Worm (Caenorhabditis elegans): ENCODE measurements around the gene C11D2.3.

Gene C11D2.3

ce11 chrIV:6187160-6187559, 35.5 kb downstream of the C11D2.3 start:
- no peak for TF ChIP-seq rnt-1 (tag; optimal IDR thresholded peaks at IDR 0.05)
- TF ChIP-seq elt-4 (tag; optimal IDR thresholded peaks at IDR 0.05): no peak
- TF ChIP-seq che-1 (tag; optimal IDR thresholded peaks at IDR 0.05): no peak
- no peak for TF ChIP-seq nfya-1 (tag; optimal IDR thresholded peaks at IDR 0.05)
- no peak for TF ChIP-seq unc-3 (GFP tag; conservative IDR thresholded peaks at IDR 0.05)
- no peak for TF ChIP-seq unc-3 (tag; optimal IDR thresholded peaks at IDR 0.05)
- TF ChIP-seq unc-86 (tag; optimal IDR thresholded peaks at IDR 0.05): no peak
- no peak for TF ChIP-seq ref-2 (tag; optimal IDR thresholded peaks at IDR 0.05)
- no peak for TF ChIP-seq pag-3 (tag; optimal IDR thresholded peaks at IDR 0.05; ENCODE audit: borderline replicate concordance)
- no peak for TF ChIP-seq unc-55 (GFP tag; optimal IDR thresholded peaks at IDR 0.05)
- TF ChIP-seq tbx-2 (tag; optimal IDR thresholded peaks at IDR 0.05): no peak

- TF ChIP-seq lin-11 (tag; optimal IDR thresholded peaks at IDR 0.05) (no peak), ahr-1 (tag; optimal IDR thresholded peaks at IDR 0.05) (no peak), ceh-45 (GFP tag; IDR thresholded peaks at IDR 0.05) (no peak), sox-4 (tag; optimal IDR thresholded peaks at IDR 0.05) (no peak), hlh-13 (GFP tag; optimal IDR thresholded peaks at IDR 0.05) (no peak), elt-2 (tag; optimal IDR thresholded peaks at IDR 0.05) (no peak), odd-2 (tag; optimal IDR thresholded peaks at IDR 0.05) (no peak), unc-42 (tag; optimal IDR thresholded peaks at IDR 0.05) (no peak), pag-3 (tag; optimal IDR thresholded peaks at IDR 0.05; ENCODE audit: borderline replicate concordance) (no peak), T23F11.4 (GFP tag; optimal IDR thresholded peaks at IDR 0.05) (no peak), unc-3 (GFP tag; conservative IDR thresholded peaks at IDR 0.05) (no peak), unc-3 (tag; optimal IDR thresholded peaks at IDR 0.05) (no peak), hlh-15 (tag; optimal IDR thresholded peaks at IDR 0.05) (no peak), F13H6.1 (tag; optimal IDR thresholded peaks at IDR 0.05) (no peak), K09A11.1 (tag; optimal IDR thresholded peaks at IDR 0.05; ENCODE audit: insufficient read depth) (no peak), C38D4.7 (GFP tag; optimal IDR thresholded peaks at IDR 0.05) (no peak), ceh-30 (tag; optimal IDR thresholded peaks at IDR 0.05) (no peak)
Observed at ce11 chrIV:6200249-6200648, 48.6 kb downstream of the C11D2.3 start.

ce11 chrIV:6201769-6202168, 50.2 kb downstream of the C11D2.3 start, which contains the start of gene tkr-2:
TSS of gene tkr-2 (plus strand) at chrIV:6202069.
- TF ChIP-seq fkh-10 (GFP tag; optimal IDR thresholded peaks at IDR 0.05) (no peak), pqm-1 (tag; optimal IDR thresholded peaks at IDR 0.05) (no peak), nhr-232 (tag; optimal IDR thresholded peaks at IDR 0.05) (no peak), ceh-24 (tag; optimal IDR thresholded peaks at IDR 0.05) (no peak)

All from whole organism, late embryonic.